Fruit fly (Drosophila melanogaster) whole organism, wandering third instar larva: Measurements from ENCODE around the gene CG31922.

Source experiments
- CrebA ChIP-seq: fragments of 200-800 bp; sonication (Bioruptor generic); optimal IDR thresholded peaks from 2 replicates; lab custom pipeline; 2016; ENCODE audit warnings: missing biosample characterization, mild to moderate bottlenecking, missing genetic modification characterization, borderline replicate concordance
- Myc ChIP-seq: fragments of >200 bp; optimal IDR thresholded peaks from 2 replicates; lab custom pipeline; 2017
- OdsH ChIP-seq: fragments of 200-800 bp; sonication (Bioruptor generic); optimal IDR thresholded peaks from 2 replicates; lab custom pipeline; 2016; ENCODE audit warnings: missing biosample characterization, mild to moderate bottlenecking, missing genetic modification characterization
- Vsx2 ChIP-seq: fragments of 200-300, 225-300 bp; sonication (Bioruptor generic); optimal IDR thresholded peaks from 2 replicates; lab custom pipeline; 2018; ENCODE audit warnings: missing biosample characterization, missing genetic modification characterization; ENCODE audit not compliant: partially characterized antibody
- dl ChIP-seq, 2 experiments: fragments of 175-275, 200-275 bp in 1 of 2; fragments of 200-275 bp in 1 of 2; sonication (Bioruptor generic); optimal IDR thresholded peaks; lab custom pipeline; 2018; ENCODE audit warnings: mild to moderate bottlenecking in 2 of 2, missing biosample characterization in 2 of 2, missing genetic modification characterization in 2 of 2, moderate library complexity in 2 of 2; ENCODE audit not compliant: partially characterized antibody in 2 of 2, insufficient read depth in 1 of 2
- fru ChIP-seq: fragments of 200-800 bp; sonication (Bioruptor generic); optimal IDR thresholded peaks from 3 replicates; lab custom pipeline; 2016; ENCODE audit warnings: missing biosample characterization, mild to moderate bottlenecking, missing genetic modification characterization
- h ChIP-seq: fragments of 200-800 bp; sonication (Bioruptor generic); optimal IDR thresholded peaks from 3 replicates; lab custom pipeline; 2016; ENCODE audit warnings: missing biosample characterization, mild to moderate bottlenecking, missing genetic modification characterization
- pan ChIP-seq: fragments of >200 bp; optimal IDR thresholded peaks from 2 replicates; lab custom pipeline; 2017
- psq ChIP-seq: fragments of 200-800 bp; sonication (Bioruptor generic); optimal IDR thresholded peaks from 3 replicates; lab custom pipeline; 2017; ENCODE audit warnings: missing biosample characterization, mild to moderate bottlenecking, missing genetic modification characterization, moderate library complexity
- tai ChIP-seq: sonication (Bioruptor generic); optimal IDR thresholded peaks from 2 replicates; lab custom pipeline; 2016; ENCODE audit warnings: missing biosample characterization, missing genetic modification characterization
- usp ChIP-seq: fragments of >200 bp; optimal IDR thresholded peaks from 2 replicates; lab custom pipeline; 2017; ENCODE audit warnings: missing biosample characterization, missing genetic modification characterization
- woc ChIP-seq: sonication (Bioruptor generic); optimal IDR thresholded peaks from 2 replicates; lab custom pipeline; 2016; ENCODE audit warnings: missing biosample characterization, mild to moderate bottlenecking, missing genetic modification characterization

dm6 chr2L:1157679-1158518, 12.1 kb upstream of the CG31922 start, which contains the start of gene capt:
- TF ChIP-seq dl (GFP tag; optimal IDR thresholded peaks at IDR 0.05; lab: Kevin White, UChicago; ENCODE audit: insufficient read depth in 1 of 2, partially characterized antibody in 2 of 2): no peak
- no peak for TF ChIP-seq fru (GFP tag; lab: Kevin White, UChicago)
- TF ChIP-seq pan: no peak
- no peak for TF ChIP-seq usp (GFP tag; lab: Kevin White, UChicago)
- peak; percentile 1 for TF ChIP-seq psq (GFP tag; lab: Kevin White, UChicago)
- TF ChIP-seq CrebA: no peak
- no peak for TF ChIP-seq OdsH (GFP tag; lab: Kevin White, UChicago)
- peak; percentile 27 for TF ChIP-seq Myc (lab: Kevin White, UChicago)
- peak; percentile 10 for TF ChIP-seq h
- TF ChIP-seq woc (GFP tag; lab: Kevin White, UChicago): peak; percentile 60
- no peak for TF ChIP-seq tai (GFP tag; lab: Kevin White, UChicago)
- TF ChIP-seq Vsx2 (GFP tag; lab: Kevin White, UChicago): no peak
